Fruit fly (Drosophila melanogaster) whole organism, embryonic: ENCODE results near the gene NdufA3.
A peak's percentile ranks its signal among the peaks of the same experiment; 100 is the strongest.

ENCODE experiments used
- Ada2b ChIP-seq: fragments of 200-800 bp; sonication (Bioruptor generic); IDR thresholded peaks from 2 replicates; pipeline ENCODE4 v1.3.6; 2022; ENCODE audit warnings: missing biosample characterization, missing genetic modification characterization
- Atf6 ChIP-seq: fragments of 200-800 bp; sonication (Bioruptor generic); IDR thresholded peaks from 2 replicates; pipeline ENCODE4 v1.3.6; 2022; ENCODE audit warnings: missing biosample characterization, missing genetic modification characterization
- CG10979 ChIP-seq: fragments of 200-800 bp; sonication (Bioruptor generic); optimal IDR thresholded peaks from 2 replicates; lab custom pipeline; 2018; ENCODE audit warnings: missing biosample characterization, mild to moderate bottlenecking, missing genetic modification characterization, moderate library complexity
- CG11456 ChIP-seq: fragments of 200-800 bp; sonication (Bioruptor generic); IDR thresholded peaks from 3 replicates; pipeline ENCODE4 v1.3.6; 2022; ENCODE audit warnings: missing biosample characterization, missing genetic modification characterization
- CG11695 ChIP-seq: fragments of 200-800 bp; sonication (Bioruptor generic); IDR thresholded peaks from 3 replicates; pipeline ENCODE4 v1.3.6; 2022; ENCODE audit warnings: missing biosample characterization, missing genetic modification characterization
- CG15479 ChIP-seq: fragments of 200-800 bp; sonication (Bioruptor generic); optimal IDR thresholded peaks from 3 replicates; lab custom pipeline; 2019; ENCODE audit warnings: missing biosample characterization, mild to moderate bottlenecking, missing genetic modification characterization, moderate library complexity
- CG1832 ChIP-seq: fragments of 200-800 bp; sonication (Bioruptor generic); optimal IDR thresholded peaks from 2 replicates; lab custom pipeline; 2017; ENCODE audit warnings: missing biosample characterization, mild to moderate bottlenecking, missing genetic modification characterization, inconsistent platforms
- CG18599 ChIP-seq: fragments of 200-800 bp; sonication (Bioruptor generic); optimal IDR thresholded peaks from 3 replicates; lab custom pipeline; 2017; ENCODE audit warnings: missing biosample characterization, missing genetic modification characterization, mild to moderate bottlenecking, moderate library complexity, missing genetic modification reagents
- CG2712 ChIP-seq: fragments of 200-800 bp; optimal IDR thresholded peaks from 3 replicates; lab custom pipeline; 2019; ENCODE audit warnings: missing biosample characterization, mild to moderate bottlenecking, missing genetic modification characterization, moderate library complexity
- CG30020 ChIP-seq: fragments of 200-800 bp; optimal IDR thresholded peaks from 2 replicates; lab custom pipeline; 2019; ENCODE audit warnings: missing biosample characterization, mild to moderate bottlenecking, missing genetic modification characterization, moderate library complexity
- CG31441 ChIP-seq: fragments of 200-800 bp; sonication (Bioruptor generic); IDR thresholded peaks from 2 replicates; pipeline ENCODE4 v1.3.6; 2022; ENCODE audit warnings: missing biosample characterization, missing genetic modification characterization
- CG3281 ChIP-seq: fragments of 200-800 bp; sonication (Bioruptor generic); optimal IDR thresholded peaks from 3 replicates; lab custom pipeline; 2017; ENCODE audit warnings: missing biosample characterization, mild to moderate bottlenecking, missing genetic modification characterization
- CG43689 ChIP-seq: fragments of 200-800 bp; sonication (Bioruptor generic); IDR thresholded peaks from 2 replicates; pipeline ENCODE4 v1.3.6; 2022; ENCODE audit warnings: missing biosample characterization, missing genetic modification characterization
- CG4424 ChIP-seq: fragments of 200-800 bp; sonication (Bioruptor generic); optimal IDR thresholded peaks from 3 replicates; lab custom pipeline; 2016; ENCODE audit warnings: missing biosample characterization, missing genetic modification characterization
- CG4854 ChIP-seq: fragments of 200-800 bp; sonication (Bioruptor generic); optimal IDR thresholded peaks from 2 replicates; lab custom pipeline; 2016; ENCODE audit warnings: missing biosample characterization, missing genetic modification characterization, inconsistent platforms
- CG6272 ChIP-seq: fragments of 200-800 bp; sonication (Bioruptor generic); IDR thresholded peaks from 2 replicates; pipeline ENCODE4 v1.3.6; 2022; ENCODE audit warnings: missing biosample characterization, missing genetic modification characterization
- CG6689 ChIP-seq: fragments of 200-800 bp; sonication (Bioruptor generic); IDR thresholded peaks from 2 replicates; pipeline ENCODE4 v1.3.6; 2022; ENCODE audit warnings: missing biosample characterization, missing genetic modification characterization
- CG7786 ChIP-seq: fragments of 200-800 bp; sonication (Bioruptor generic); optimal IDR thresholded peaks from 2 replicates; lab custom pipeline; 2016; ENCODE audit warnings: missing biosample characterization, missing genetic modification characterization
- CG8290 ChIP-seq, 3 experiments: fragments of 200-800 bp; sonication (Bioruptor generic); optimal IDR thresholded peaks; 2 replicates each; lab custom pipeline; 2016 to 2019; ENCODE audit warnings: missing biosample characterization in 3 of 3, missing genetic modification characterization in 3 of 3, mild to moderate bottlenecking in 2 of 3, moderate library complexity in 1 of 3
- CG8944 ChIP-seq: fragments of 200-800 bp; sonication (Bioruptor generic); optimal IDR thresholded peaks from 3 replicates; lab custom pipeline; 2016; ENCODE audit warnings: missing biosample characterization, missing genetic modification characterization
- CTCF ChIP-seq: fragments of 200-800 bp; sonication (Bioruptor generic); optimal IDR thresholded peaks from 2 replicates; lab custom pipeline; 2017; ENCODE audit warnings: missing biosample characterization, mild to moderate bottlenecking, missing genetic modification characterization, moderate library complexity
- CkIIα-i1 ChIP-seq: fragments of 200-800 bp; sonication (Bioruptor generic); IDR thresholded peaks from 2 replicates; pipeline ENCODE4 v1.3.6; 2022; ENCODE audit warnings: missing biosample characterization, missing genetic modification characterization
- Dip2 ChIP-seq: fragments of 200-800 bp; sonication (Bioruptor generic); IDR thresholded peaks from 2 replicates; pipeline ENCODE4 v1.3.6; 2022; ENCODE audit warnings: missing biosample characterization, missing genetic modification characterization
- Doc2 ChIP-seq: fragments of 200-800 bp; sonication (Bioruptor generic); IDR thresholded peaks from 2 replicates; pipeline ENCODE4 v1.3.6; 2022; ENCODE audit warnings: missing biosample characterization, missing genetic modification characterization
- Ets97D ChIP-seq: fragments of 200-800 bp; sonication (Bioruptor generic); optimal IDR thresholded peaks from 3 replicates; lab custom pipeline; 2016; ENCODE audit warnings: missing biosample characterization, missing genetic modification characterization
- Gug ChIP-seq: fragments of 200-800 bp; sonication (Bioruptor generic); IDR thresholded peaks from 4 replicates; pipeline ENCODE4 v1.3.6; 2022; ENCODE audit warnings: missing biosample characterization, missing genetic modification characterization
- Kr ChIP-seq: fragments of 200-800 bp; sonication (Bioruptor generic); optimal IDR thresholded peaks from 2 replicates; lab custom pipeline; 2017; ENCODE audit warnings: missing biosample characterization, mild to moderate bottlenecking, missing genetic modification characterization
- Meics ChIP-seq: fragments of 200-800 bp; sonication (Bioruptor generic); optimal IDR thresholded peaks from 2 replicates; lab custom pipeline; 2017; ENCODE audit warnings: missing biosample characterization, mild to moderate bottlenecking, missing genetic modification characterization
- Oli ChIP-seq: fragments of 200-800 bp; sonication (Bioruptor generic); optimal IDR thresholded peaks from 2 replicates; lab custom pipeline; 2018; ENCODE audit warnings: missing biosample characterization, mild to moderate bottlenecking, missing genetic modification characterization, moderate library complexity
- Ptx1 ChIP-seq: fragments of 200-800 bp; sonication (Bioruptor generic); IDR thresholded peaks from 2 replicates; pipeline ENCODE4 v1.3.6; 2022; ENCODE audit warnings: missing biosample characterization, missing genetic modification characterization
- ash1 ChIP-seq: fragments of 200-800 bp; sonication (Bioruptor generic); optimal IDR thresholded peaks from 2 replicates; lab custom pipeline; 2018; ENCODE audit warnings: missing biosample characterization, mild to moderate bottlenecking, missing genetic modification characterization
- bbx ChIP-seq: fragments of 200-800 bp; sonication (Bioruptor generic); IDR thresholded peaks from 2 replicates; pipeline ENCODE4 v1.3.6; 2022; ENCODE audit warnings: missing biosample characterization, missing genetic modification characterization; ENCODE audit not compliant: partially characterized antibody
- danr ChIP-seq: fragments of 200-800 bp; sonication (Bioruptor generic); IDR thresholded peaks from 2 replicates; pipeline ENCODE4 v1.3.6; 2022; ENCODE audit warnings: missing biosample characterization, missing genetic modification characterization
- dm ChIP-seq: fragments of 200-800 bp; sonication (Bioruptor generic); optimal IDR thresholded peaks from 3 replicates; lab custom pipeline; 2016; ENCODE audit warnings: missing biosample characterization, missing genetic modification characterization
- dmrt99B ChIP-seq: fragments of 200-800 bp; sonication (Bioruptor generic); optimal IDR thresholded peaks from 2 replicates; lab custom pipeline; 2018; ENCODE audit warnings: missing biosample characterization, mild to moderate bottlenecking, missing genetic modification characterization, moderate library complexity
- dpn ChIP-seq, 2 experiments: fragments of 200-800 bp; sonication (Bioruptor generic); optimal IDR thresholded peaks; 3 replicates each; lab custom pipeline; 2016; ENCODE audit warnings: missing biosample characterization in 2 of 2, missing genetic modification characterization in 2 of 2
- eve ChIP-seq, 2 experiments: fragments of >200 bp; optimal IDR thresholded peaks; 2 replicates each; lab custom pipeline; 2017; ENCODE audit warnings: missing biosample characterization in 2 of 2, missing genetic modification characterization in 2 of 2
- ham ChIP-seq: fragments of 200-800 bp; sonication (Bioruptor generic); IDR thresholded peaks from 2 replicates; pipeline ENCODE4 v1.3.6; 2022; ENCODE audit warnings: missing biosample characterization, missing genetic modification characterization
- hb ChIP-seq: fragments of 200-800 bp; sonication (Bioruptor generic); IDR thresholded peaks from 3 replicates; pipeline ENCODE4 v1.3.6; 2022; ENCODE audit warnings: missing biosample characterization, missing genetic modification characterization; ENCODE audit not compliant: partially characterized antibody
- ind ChIP-seq: fragments of 200-800 bp; sonication (Bioruptor generic); optimal IDR thresholded peaks from 3 replicates; lab custom pipeline; 2016; ENCODE audit warnings: missing biosample characterization, missing genetic modification characterization
- kay ChIP-seq: fragments of 200-800 bp; sonication (Bioruptor generic); optimal IDR thresholded peaks from 2 replicates; lab custom pipeline; 2016; ENCODE audit warnings: missing biosample characterization, missing genetic modification characterization
- ken ChIP-seq: fragments of 200-800 bp; sonication (Bioruptor generic); IDR thresholded peaks from 3 replicates; pipeline ENCODE4 v1.3.6; 2022; ENCODE audit warnings: missing biosample characterization, missing genetic modification characterization
- lab ChIP-seq: fragments of 200-800 bp; sonication (Bioruptor generic); optimal IDR thresholded peaks from 3 replicates; lab custom pipeline; 2017; ENCODE audit warnings: missing biosample characterization, missing genetic modification characterization, mild to moderate bottlenecking, moderate library complexity, missing genetic modification reagents
- nerfin-1 ChIP-seq: fragments of 200-800 bp; sonication (Bioruptor generic); optimal IDR thresholded peaks from 3 replicates; lab custom pipeline; 2019; ENCODE audit warnings: missing biosample characterization, mild to moderate bottlenecking, missing genetic modification characterization, moderate library complexity
- nmo ChIP-seq: fragments of 200-800 bp; sonication (Bioruptor generic); optimal IDR thresholded peaks from 2 replicates; lab custom pipeline; 2018; ENCODE audit warnings: missing biosample characterization, mild to moderate bottlenecking, missing genetic modification characterization, moderate library complexity
- pros ChIP-seq: fragments of 200-800 bp; sonication (Bioruptor generic); optimal IDR thresholded peaks from 3 replicates; lab custom pipeline; 2019; ENCODE audit warnings: missing biosample characterization, mild to moderate bottlenecking, missing genetic modification characterization, moderate library complexity
- ranshi ChIP-seq: fragments of 200-800 bp; sonication (Bioruptor generic); IDR thresholded peaks from 2 replicates; pipeline ENCODE4 v1.3.6; 2022; ENCODE audit warnings: missing biosample characterization, missing genetic modification characterization
- tio ChIP-seq: fragments of 200-800 bp; sonication (Bioruptor generic); optimal IDR thresholded peaks from 2 replicates; lab custom pipeline; 2017; ENCODE audit warnings: missing biosample characterization, missing genetic modification characterization, inconsistent platforms
- toy ChIP-seq: fragments of 200-800 bp; sonication (Bioruptor generic); IDR thresholded peaks from 2 replicates; pipeline ENCODE4 v1.3.6; 2022; ENCODE audit warnings: missing biosample characterization, missing genetic modification characterization
- zen ChIP-seq: fragments of 200-800 bp; sonication (Bioruptor generic); optimal IDR thresholded peaks from 3 replicates; lab custom pipeline; 2018; ENCODE audit warnings: missing biosample characterization, mild to moderate bottlenecking, missing genetic modification characterization, moderate library complexity

Gene NdufA3

dm6 chrX:9127264-9128011 is 32.4 kb downstream of the NdufA3 start (continued):
- peak; percentile 51 for TF ChIP-seq CG18599 (GFP tag; lab: Kevin White, UChicago)
- TF ChIP-seq CTCF (GFP tag; lab: Kevin White, UChicago), result no peak
- TF ChIP-seq dpn (GFP tag; optimal IDR thresholded peaks at IDR 0.05; lab: Kevin White, UChicago), result peak in 1 of 2 experiments; percentile 19
- no peak for TF ChIP-seq Ets97D (GFP tag; lab: Kevin White, UChicago)
- no peak for TF ChIP-seq danr
- TF ChIP-seq CG1832, result no peak
- TF ChIP-seq CG4424 (GFP tag; lab: Kevin White, UChicago), result peak; percentile 3
- 0 out of 3 replicates have a peak, but pooled peaks have one; percentile 31 for TF ChIP-seq CG11695 (GFP tag; lab: Robert Waterston, UW)
- no peak for TF ChIP-seq Atf6 (GFP tag; lab: Robert Waterston, UW)
- no peak for TF ChIP-seq CkIIα-i1 (GFP tag; lab: Robert Waterston, UW)
- TF ChIP-seq nerfin-1, result peak; percentile 13
- TF ChIP-seq CG7786 (GFP tag; lab: Kevin White, UChicago), result peak; percentile 1
- peak; percentile 67 for TF ChIP-seq CG15479 (GFP tag; lab: Kevin White, UChicago)
- TF ChIP-seq Kr (GFP tag; lab: Kevin White, UChicago), result peak; percentile 56
- TF ChIP-seq dmrt99B (tag; lab: Kevin White, UChicago), result peak; percentile 35
- TF ChIP-seq CG2712 (tag; lab: Kevin White, UChicago), result peak; percentile 20
- peak; percentile 11 for TF ChIP-seq ind
- TF ChIP-seq ken (GFP tag; lab: Robert Waterston, UW), result peak; percentile 7; the same call in 1 of the 3 replicates
- no peak for TF ChIP-seq CG11456 (GFP tag; lab: Robert Waterston, UW)
- peak; percentile 92 for TF ChIP-seq zen (tag; lab: Kevin White, UChicago)
- TF ChIP-seq CG4854, result no peak
- no peak for TF ChIP-seq hb
- no peak for TF ChIP-seq toy (GFP tag; lab: Robert Waterston, UW)
- no peak for TF ChIP-seq Gug (GFP tag; lab: Robert Waterston, UW)
- TF ChIP-seq CG8290 (GFP tag; optimal IDR thresholded peaks at IDR 0.05; lab: Kevin White, UChicago), result no peak
- TF ChIP-seq CG8290 (tag; optimal IDR thresholded peaks at IDR 0.05; lab: Kevin White, UChicago), result peak in 1 of 2 experiments; percentile 36
- no peak for TF ChIP-seq CG43689 (GFP tag; lab: Robert Waterston, UW)
- TF ChIP-seq dm (GFP tag; lab: Kevin White, UChicago), result no peak
- TF ChIP-seq nmo (GFP tag; lab: Kevin White, UChicago), result no peak
- TF ChIP-seq tio (GFP tag; lab: Kevin White, UChicago), result peak; percentile 15
- no peak for TF ChIP-seq kay (GFP tag; lab: Kevin White, UChicago)
- no peak for TF ChIP-seq Dip2
- 0 out of 2 replicates have a peak, but pooled peaks have one; percentile 15 for TF ChIP-seq ranshi
- peak; percentile 95 for TF ChIP-seq pros
- TF ChIP-seq CG31441 (GFP tag; lab: Robert Waterston, UW), result no peak
- TF ChIP-seq lab (GFP tag; lab: Kevin White, UChicago), result peak; percentile 47
- no peak for TF ChIP-seq Doc2 (GFP tag; lab: Robert Waterston, UW)
- peak in 1 of 2 experiments; percentile 52 for TF ChIP-seq eve (GFP tag; optimal IDR thresholded peaks at IDR 0.05; lab: Kevin White, UChicago)
- TF ChIP-seq Meics, result peak; percentile 12
- no peak for TF ChIP-seq CG30020 (tag; lab: Kevin White, UChicago)
- no peak for TF ChIP-seq bbx (GFP tag; lab: Robert Waterston, UW)
- TF ChIP-seq CG8944 (GFP tag; lab: Kevin White, UChicago), result peak; percentile 16
- peak; percentile 19 for TF ChIP-seq CG10979 (tag; lab: Kevin White, UChicago)
- TF ChIP-seq ash1 (GFP tag; lab: Kevin White, UChicago), result no peak
- TF ChIP-seq Oli (tag; lab: Kevin White, UChicago), result peak; percentile 33
- 0 out of 2 replicates have a peak, but pooled peaks have one; percentile 22 for TF ChIP-seq Ada2b (GFP tag; lab: Robert Waterston, UW)
- TF ChIP-seq Ptx1, result peak; percentile 38; the same call in 1 of the 2 replicates
- TF ChIP-seq CG6689, result peak; percentile 38
- TF ChIP-seq CG6272 (GFP tag; lab: Robert Waterston, UW), result no peak
- TF ChIP-seq CG3281 (GFP tag; lab: Kevin White, UChicago), result no peak
- TF ChIP-seq ham (GFP tag; lab: Robert Waterston, UW), result no peak
